Worm (Caenorhabditis elegans) whole organism, L1 larva: ENCODE data around the gene aakg-5.

Experiments used
- C04F5.9 ChIP-seq: sonication (generic microtip); optimal IDR thresholded peaks from 2 replicates; lab custom pipeline; 2016; ENCODE audit warnings: missing genetic modification characterization, missing compliant biosample characterization
- Y116A8C.19 ChIP-seq: sonication (generic microtip); optimal IDR thresholded peaks from 2 replicates; lab custom pipeline; 2016; ENCODE audit warnings: missing compliant biosample characterization, missing genetic modification characterization, borderline replicate concordance
- aha-1 ChIP-seq: fragments of 150-350 bp; optimal IDR thresholded peaks from 2 replicates; lab custom pipeline; 2014; ENCODE audit warnings: missing biosample characterization, missing genetic modification characterization
- alr-1 ChIP-seq: fragments of 200-800 bp; sonication (Bioruptor generic); optimal IDR thresholded peaks from 2 replicates; lab custom pipeline; 2018; ENCODE audit warnings: borderline replicate concordance, mild to moderate bottlenecking, missing genetic modification characterization, missing compliant biosample characterization
- aly-2 ChIP-seq: fragments of 150-350 bp; optimal IDR thresholded peaks from 2 replicates; lab custom pipeline; 2014; ENCODE audit warnings: missing biosample characterization, missing genetic modification characterization
- ama-1 ChIP-seq: fragments of 150-350 bp; optimal IDR thresholded peaks from 2 replicates; lab custom pipeline; 2014
- blmp-1 ChIP-seq: fragments of 150-350 bp; optimal IDR thresholded peaks from 2 replicates; lab custom pipeline; 2014; ENCODE audit warnings: missing biosample characterization, missing genetic modification characterization
- ceh-8 ChIP-seq: fragments of 200-800 bp; sonication (Bioruptor generic); optimal IDR thresholded peaks from 2 replicates; lab custom pipeline; 2018; ENCODE audit warnings: mild to moderate bottlenecking, missing genetic modification characterization, moderate library complexity, missing compliant biosample characterization
- ceh-82 ChIP-seq, 3 experiments: fragments of 150-350 bp in 1 of 3; sonication (generic microtip) in 2 of 3; optimal IDR thresholded peaks; 2 replicates each; lab custom pipeline; 2014 to 2017; ENCODE audit warnings: missing biosample characterization in 3 of 3, missing genetic modification characterization in 3 of 3
- ceh-88 ChIP-seq: fragments of 200-800 bp; sonication (Bioruptor generic); IDR thresholded peaks from 2 replicates; pipeline ENCODE4 v1.3.6; 2022; ENCODE audit warnings: missing genetic modification characterization, missing compliant biosample characterization
- ces-1 ChIP-seq: fragments of 150-350 bp; optimal IDR thresholded peaks from 2 replicates; lab custom pipeline; 2014; ENCODE audit warnings: missing biosample characterization, missing genetic modification reagents, missing genetic modification characterization
- dpl-1 ChIP-seq, 3 experiments: fragments of 150-350 bp in 2 of 3; sonication (generic microtip) in 1 of 3; optimal IDR thresholded peaks; 2 replicates each; lab custom pipeline; 2014 to 2017; ENCODE audit warnings: missing biosample characterization in 3 of 3, missing genetic modification characterization in 3 of 3, missing genetic modification reagents in 3 of 3
- dsc-1 ChIP-seq: sonication (generic microtip); optimal IDR thresholded peaks from 2 replicates; lab custom pipeline; 2016; ENCODE audit warnings: mild to moderate bottlenecking, missing genetic modification characterization, missing compliant biosample characterization
- efl-1 ChIP-seq, 4 experiments: fragments of 150-350 bp; optimal IDR thresholded peaks in 3 of 4; peaks in 1 of 4; 1 replicate in 1 of 4; 2 replicates in 3 of 4; lab custom pipeline; 2014; ENCODE audit warnings: missing biosample characterization in 2 of 4, missing genetic modification characterization in 2 of 4, missing genetic modification reagents in 2 of 4
- efl-3 ChIP-seq: fragments of 200-800 bp; sonication (Bioruptor generic); optimal IDR thresholded peaks from 2 replicates; lab custom pipeline; 2018; ENCODE audit warnings: mild to moderate bottlenecking, missing genetic modification characterization, missing compliant biosample characterization
- egl-13 ChIP-seq: sonication (generic microtip); optimal IDR thresholded peaks from 2 replicates; lab custom pipeline; 2016; ENCODE audit warnings: missing genotype, missing genetic modification reagents, missing genetic modification characterization, missing compliant biosample characterization
- elt-2 ChIP-seq: sonication (generic microtip); optimal IDR thresholded peaks from 2 replicates; lab custom pipeline; 2016; ENCODE audit warnings: missing genetic modification characterization, mild to moderate bottlenecking, inconsistent platforms, missing compliant biosample characterization, missing genetic modification reagents
- elt-3 ChIP-seq, 6 experiments: fragments of 150-350 bp in 1 of 6; sonication (generic microtip); optimal IDR thresholded peaks; 2 replicates each; lab custom pipeline; 2017 to 2018; ENCODE audit warnings: missing biosample characterization in 6 of 6, missing genetic modification characterization in 6 of 6, inconsistent platforms in 1 of 6
- fkh-4 ChIP-seq: sonication (generic microtip); optimal IDR thresholded peaks from 2 replicates; lab custom pipeline; 2016; ENCODE audit warnings: missing compliant biosample characterization, missing genetic modification characterization, borderline replicate concordance
- grh-1 ChIP-seq: fragments of 200-800 bp; sonication (Bioruptor generic); IDR thresholded peaks from 2 replicates; pipeline ENCODE4 v1.3.6; 2022; ENCODE audit warnings: missing genetic modification reagents, missing genetic modification characterization, missing compliant biosample characterization
- hlh-4 ChIP-seq: sonication (generic microtip); optimal IDR thresholded peaks from 2 replicates; lab custom pipeline; 2016; ENCODE audit warnings: mild to moderate bottlenecking, missing genetic modification characterization, missing compliant biosample characterization
- hpl-2 ChIP-seq: fragments of 150-350 bp; optimal IDR thresholded peaks from 2 replicates; lab custom pipeline; 2014; ENCODE audit warnings: missing biosample characterization, missing genetic modification reagents, missing genetic modification characterization
- irx-1 ChIP-seq: sonication (generic microtip); optimal IDR thresholded peaks from 2 replicates; lab custom pipeline; 2016; ENCODE audit warnings: missing genetic modification characterization, missing compliant biosample characterization
- isw-1 ChIP-seq: fragments of 200-800 bp; sonication (Bioruptor generic); IDR thresholded peaks from 2 replicates; pipeline ENCODE4 v1.3.6; 2022; ENCODE audit warnings: missing genetic modification characterization, missing compliant biosample characterization
- lin-13 ChIP-seq: fragments of 150-350 bp; optimal IDR thresholded peaks from 2 replicates; lab custom pipeline; 2014; ENCODE audit warnings: missing biosample characterization, missing genetic modification reagents, missing genetic modification characterization
- lin-15B ChIP-seq: fragments of 150-350 bp; sonication (generic microtip); optimal IDR thresholded peaks from 3 replicates; lab custom pipeline; 2014; ENCODE audit warnings: missing biosample characterization, missing genetic modification characterization
- lin-35 ChIP-seq, 2 experiments: fragments of 150-350 bp; optimal IDR thresholded peaks; 2 replicates each; lab custom pipeline; 2014; ENCODE audit warnings: missing biosample characterization in 2 of 2, missing genetic modification characterization in 2 of 2, missing genetic modification reagents in 2 of 2
- lin-39 ChIP-seq: fragments of 150-350 bp; optimal IDR thresholded peaks from 2 replicates; lab custom pipeline; 2014; ENCODE audit warnings: missing biosample characterization, missing genetic modification reagents, missing genetic modification characterization
- lir-3 ChIP-seq: sonication (generic microtip); optimal IDR thresholded peaks from 2 replicates; lab custom pipeline; 2016; ENCODE audit warnings: mild to moderate bottlenecking, missing genetic modification characterization, moderate library complexity, missing compliant biosample characterization; ENCODE audit not compliant: poor library complexity
- lsy-2 ChIP-seq, 2 experiments: fragments of 150-350 bp; optimal IDR thresholded peaks; 2 replicates each; lab custom pipeline; 2014; ENCODE audit warnings: missing biosample characterization in 2 of 2, missing genetic modification characterization in 2 of 2
- mab-9 ChIP-seq: fragments of 200-800 bp; sonication (Bioruptor generic); IDR thresholded peaks from 2 replicates; pipeline ENCODE4 v1.3.6; 2022; ENCODE audit warnings: missing genetic modification reagents, missing genetic modification characterization, missing compliant biosample characterization
- mdl-1 ChIP-seq, 2 experiments: fragments of 150-350 bp; optimal IDR thresholded peaks; 2 replicates each; lab custom pipeline; 2014 to 2017; ENCODE audit warnings: missing biosample characterization in 2 of 2, missing genetic modification characterization in 2 of 2, inconsistent platforms in 1 of 2
- nhr-12 ChIP-seq: sonication (generic microtip); optimal IDR thresholded peaks from 2 replicates; lab custom pipeline; 2017; ENCODE audit warnings: missing biosample characterization, missing genetic modification characterization
- nhr-19 ChIP-seq: fragments of 200-800 bp; sonication (Bioruptor generic); conservative IDR thresholded peaks from 2 replicates; pipeline ENCODE4 v1.3.6; 2022; ENCODE audit warnings: missing genetic modification characterization, missing compliant biosample characterization
- nhr-20 ChIP-seq: sonication (generic microtip); optimal IDR thresholded peaks from 2 replicates; lab custom pipeline; 2016; ENCODE audit warnings: mild to moderate bottlenecking, missing genetic modification characterization, missing compliant biosample characterization
- nhr-28 ChIP-seq: fragments of 150-350 bp; optimal IDR thresholded peaks from 2 replicates; lab custom pipeline; 2014; ENCODE audit warnings: missing biosample characterization, missing genetic modification characterization
- nhr-77 ChIP-seq: fragments of 150-350 bp; optimal IDR thresholded peaks from 2 replicates; lab custom pipeline; 2014; ENCODE audit warnings: missing biosample characterization, missing genetic modification characterization
- nhr-84 ChIP-seq: sonication (generic microtip); optimal IDR thresholded peaks from 2 replicates; lab custom pipeline; 2017; ENCODE audit warnings: missing biosample characterization, missing genetic modification characterization
- nhr-85 ChIP-seq: sonication (generic microtip); peaks from one replicate; lab custom pipeline; 2016; ENCODE audit warnings: missing genetic modification characterization, inconsistent platforms, missing compliant biosample characterization
- pax-3 ChIP-seq: fragments of 200-800 bp; sonication (Bioruptor generic); optimal IDR thresholded peaks from 2 replicates; lab custom pipeline; 2018; ENCODE audit warnings: mild to moderate bottlenecking, missing genetic modification characterization, moderate library complexity, missing compliant biosample characterization
- pqm-1 ChIP-seq: sonication (generic microtip); optimal IDR thresholded peaks from 3 replicates; lab custom pipeline; 2017; ENCODE audit warnings: missing biosample characterization, missing genetic modification characterization
- skn-1 ChIP-seq: fragments of 150-350 bp; optimal IDR thresholded peaks from 2 replicates; lab custom pipeline; 2014; ENCODE audit warnings: missing biosample characterization, missing genetic modification characterization
- snpc-4 ChIP-seq: fragments of 150-350 bp; optimal IDR thresholded peaks from 2 replicates; lab custom pipeline; 2014; ENCODE audit warnings: missing biosample characterization, missing genetic modification characterization
- sup-37 ChIP-seq: fragments of 200-800 bp; sonication (Bioruptor generic); optimal IDR thresholded peaks from 2 replicates; lab custom pipeline; 2018; ENCODE audit warnings: mild to moderate bottlenecking, missing genetic modification characterization, missing compliant biosample characterization
- tbx-2 ChIP-seq: sonication (generic microtip); optimal IDR thresholded peaks from 2 replicates; lab custom pipeline; 2016; ENCODE audit warnings: missing genetic modification characterization, missing compliant biosample characterization
- unc-130 ChIP-seq: fragments of 150-350 bp; optimal IDR thresholded peaks from 2 replicates; lab custom pipeline; 2017; ENCODE audit warnings: missing biosample characterization, missing genetic modification characterization, inconsistent platforms
- unc-30 ChIP-seq: sonication (generic microtip); optimal IDR thresholded peaks from 2 replicates; lab custom pipeline; 2017; ENCODE audit warnings: missing biosample characterization, missing genetic modification characterization
- unc-86 ChIP-seq: sonication (generic microtip); optimal IDR thresholded peaks from 2 replicates; lab custom pipeline; 2016; ENCODE audit warnings: missing genetic modification characterization, missing compliant biosample characterization
- vab-15 ChIP-seq: sonication (generic microtip); optimal IDR thresholded peaks from 2 replicates; lab custom pipeline; 2017; ENCODE audit warnings: missing genotype, mild to moderate bottlenecking, missing genetic modification characterization, missing compliant biosample characterization
- xbp-1 ChIP-seq: sonication (generic microtip); optimal IDR thresholded peaks from 2 replicates; lab custom pipeline; 2016; ENCODE audit warnings: missing genetic modification characterization, missing compliant biosample characterization
- zag-1 ChIP-seq: fragments of 150-350 bp; optimal IDR thresholded peaks from 2 replicates; lab custom pipeline; 2014; ENCODE audit warnings: missing biosample characterization, missing genetic modification characterization
- zip-4 ChIP-seq: fragments of 200-800 bp; sonication (Bioruptor generic); optimal IDR thresholded peaks from 2 replicates; lab custom pipeline; 2018; ENCODE audit warnings: mild to moderate bottlenecking, missing genetic modification characterization, moderate library complexity, missing compliant biosample characterization
- ztf-11 ChIP-seq, 2 experiments: sonication (generic microtip); optimal IDR thresholded peaks; 2 replicates each; lab custom pipeline; 2016 to 2017; ENCODE audit warnings: missing genetic modification characterization in 2 of 2, missing biosample characterization in 1 of 2, missing compliant biosample characterization in 1 of 2

Gene aakg-5

ce11 chrII:9933947-9934383 is 41.0 kb downstream of the aakg-5 start:
- no peak for TF ChIP-seq irx-1 (tag; lab: Kevin White, UChicago)
- TF ChIP-seq lin-39 (tag; lab: Kevin White, UChicago), result no peak
- peak in 1 of 2 experiments; percentile 1 for TF ChIP-seq lin-35 (GFP tag; optimal IDR thresholded peaks at IDR 0.05; lab: Kevin White, UChicago)
- TF ChIP-seq zip-4 (GFP tag; lab: Kevin White, UChicago), result no peak
- peak in 1 of 3 experiments; percentile 4 for TF ChIP-seq dpl-1 (GFP tag; optimal IDR thresholded peaks at IDR 0.05; lab: Kevin White, UChicago)
- TF ChIP-seq lsy-2 (tag; optimal IDR thresholded peaks at IDR 0.05; lab: Kevin White, UChicago), result no peak
- TF ChIP-seq zag-1 (tag; lab: Kevin White, UChicago), result no peak
- TF ChIP-seq ceh-88 (GFP tag; lab: Robert Waterston, UW), result no peak
- TF ChIP-seq vab-15, result no peak
- TF ChIP-seq ces-1, result no peak
- no peak for TF ChIP-seq skn-1 (tag; lab: Kevin White, UChicago)
- no peak for TF ChIP-seq xbp-1 (tag; lab: Kevin White, UChicago)
- TF ChIP-seq hpl-2 (GFP tag; lab: Kevin White, UChicago), result no peak
- TF ChIP-seq Y116A8C.19 (tag; lab: Kevin White, UChicago), result no peak
- no peak; the same call in none of the 2 replicates for TF ChIP-seq nhr-19 (GFP tag; lab: Robert Waterston, UW)
- TF ChIP-seq grh-1 (GFP tag; lab: Robert Waterston, UW), result no peak
- TF ChIP-seq elt-3 (tag; optimal IDR thresholded peaks at IDR 0.05; lab: Kevin White, UChicago), result no peak
- no peak for TF ChIP-seq snpc-4 (tag; lab: Kevin White, UChicago)
- no peak for TF ChIP-seq nhr-28 (tag; lab: Kevin White, UChicago)
- TF ChIP-seq efl-3 (GFP tag; lab: Kevin White, UChicago), result no peak
- TF ChIP-seq mdl-1 (tag; optimal IDR thresholded peaks at IDR 0.05; lab: Kevin White, UChicago), result no peak
- no peak for TF ChIP-seq elt-2 (tag; lab: Kevin White, UChicago)
- no peak for TF ChIP-seq blmp-1 (tag; lab: Kevin White, UChicago)
- TF ChIP-seq C04F5.9 (tag; lab: Kevin White, UChicago), result no peak
- TF ChIP-seq ztf-11 (tag; optimal IDR thresholded peaks at IDR 0.05; lab: Kevin White, UChicago), result no peak
- TF ChIP-seq pax-3 (tag; lab: Kevin White, UChicago), result no peak
- no peak for TF ChIP-seq lin-13
- no peak for TF ChIP-seq isw-1 (GFP tag; lab: Robert Waterston, UW)
- no peak for TF ChIP-seq nhr-12 (tag; lab: Kevin White, UChicago)
- TF ChIP-seq nhr-85 (tag; lab: Kevin White, UChicago), result peak; percentile 74
- no peak for TF ChIP-seq tbx-2 (tag; lab: Kevin White, UChicago)
- peak; percentile 59 for TF ChIP-seq aly-2 (tag; lab: Kevin White, UChicago)
- TF ChIP-seq ceh-82 (tag; optimal IDR thresholded peaks at IDR 0.05; lab: Kevin White, UChicago), result no peak
- TF ChIP-seq hlh-4 (tag; lab: Kevin White, UChicago), result no peak
- no peak for TF ChIP-seq egl-13 (tag; lab: Kevin White, UChicago)
- no peak for TF ChIP-seq mab-9 (GFP tag; lab: Robert Waterston, UW)
- TF ChIP-seq lir-3 (tag; lab: Kevin White, UChicago), result no peak
- no peak for TF ChIP-seq sup-37 (GFP tag; lab: Kevin White, UChicago)
- no peak for TF ChIP-seq unc-30 (tag; lab: Kevin White, UChicago)
- no peak for TF ChIP-seq alr-1 (tag; lab: Kevin White, UChicago)
- TF ChIP-seq ceh-8 (GFP tag; lab: Kevin White, UChicago), result no peak
- TF ChIP-seq fkh-4 (tag; lab: Kevin White, UChicago), result no peak
- TF ChIP-seq lin-15B, result no peak
- TF ChIP-seq unc-86 (tag; lab: Kevin White, UChicago), result no peak
- no peak for TF ChIP-seq nhr-77
- TF ChIP-seq nhr-84 (tag; lab: Kevin White, UChicago), result no peak
- no peak for TF ChIP-seq aha-1 (tag; lab: Kevin White, UChicago)
- TF ChIP-seq unc-130 (tag; lab: Kevin White, UChicago), result no peak
- TF ChIP-seq pqm-1 (tag; lab: Kevin White, UChicago), result no peak
- peak; percentile 14 for TF ChIP-seq nhr-20 (tag; lab: Kevin White, UChicago)
- TF ChIP-seq dsc-1, result no peak
- peak; percentile 77 for TF ChIP-seq ama-1
- no peak for TF ChIP-seq efl-1 (optimal IDR thresholded peaks at IDR 0.05; lab: Kevin White, UChicago)
- TF ChIP-seq efl-1 (GFP tag; optimal IDR thresholded peaks at IDR 0.05 in 1 of 2; lab: Kevin White, UChicago), result peak in 1 of 2 experiments; percentile 88
